Worm (Caenorhabditis elegans) whole organism, L4/young adult: ENCODE data around the gene C04E6.13.

ENCODE experiments used
- W03F9.2 ChIP-seq: fragments of 150-350 bp; optimal IDR thresholded peaks from 2 replicates; lab custom pipeline; 2014; ENCODE audit warnings: missing biosample characterization, missing genetic modification characterization
- dao-5 ChIP-seq: sonication (generic microtip); optimal IDR thresholded peaks from 2 replicates; lab custom pipeline; 2016; ENCODE audit warnings: missing genotype, missing genetic modification characterization, moderate library complexity, missing compliant biosample characterization
- him-1 ChIP-seq: sonication (generic microtip); optimal IDR thresholded peaks from 2 replicates; lab custom pipeline; 2016; ENCODE audit warnings: missing genotype, missing genetic modification reagents, missing genetic modification characterization, missing compliant biosample characterization

ce11 chrV:5919887-5920286 lies 7.4 kb downstream of the C04E6.13 start, which contains the start of gene C04E6.12:
- no peak for TF ChIP-seq him-1 (tag; lab: Kevin White, UChicago)
- no peak for TF ChIP-seq W03F9.2 (tag; lab: Kevin White, UChicago)
- no peak for TF ChIP-seq dao-5 (tag; lab: Kevin White, UChicago)
